Worm (Caenorhabditis elegans): ENCODE results near the gene Y57G11C.30.
A peak's percentile ranks its signal among the peaks of the same experiment; 100 is the strongest.

Y57G11C.30 gene

ce11 chrIV:14949048-14949447 is 10.4 kb downstream of the Y57G11C.30 start:
- TF ChIP-seq ceh-100 (GFP tag; IDR thresholded peaks at IDR 0.05): no peak
- peak; percentile 83 for TF ChIP-seq attf-6 (GFP tag; IDR thresholded peaks at IDR 0.05)
- TF ChIP-seq snpc-4 (GFP tag; optimal IDR thresholded peaks at IDR 0.05): no peak
- peak in 1 of 4 experiments; percentile 44 for TF ChIP-seq snpc-4 (tag; optimal IDR thresholded peaks at IDR 0.05)

DNA sequence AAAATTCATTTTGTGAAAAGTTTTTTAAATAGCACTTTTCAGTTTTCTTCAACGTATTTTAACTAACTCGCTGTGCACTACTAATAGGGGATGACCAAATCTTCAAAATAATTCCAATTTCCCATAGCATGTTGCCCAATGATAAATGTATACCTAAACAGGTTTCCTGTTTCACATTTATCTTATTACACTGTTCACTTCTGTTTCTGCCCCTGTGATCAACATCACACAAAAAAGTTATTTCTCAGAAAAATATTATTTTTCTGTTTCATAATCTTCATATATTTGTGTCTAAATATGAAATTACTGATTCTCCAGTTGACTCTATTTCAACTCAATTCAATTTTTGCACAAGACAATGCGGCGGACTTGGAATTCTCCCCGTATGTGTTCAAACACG is 11.8 kb downstream of the Y57G11C.30 start, which contains the start of gene Y41E3.22:
TSS of gene Y41E3.22 (plus strand) at position 243 of the 400 bp plus-strand sequence.
- no peak for TF ChIP-seq rec-8 (tag; optimal IDR thresholded peaks at IDR 0.05)
- no peak for TF ChIP-seq nhr-27 (tag; optimal IDR thresholded peaks at IDR 0.05)
- no peak for TF ChIP-seq Y95B8A.8 (GFP tag; IDR thresholded peaks at IDR 0.05)

- TF ChIP-seq madf-3 (GFP tag; IDR thresholded peaks at IDR 0.05) (no peak), unc-62 (GFP tag; optimal IDR thresholded peaks at IDR 0.05) (no peak), aptf-3 (GFP tag; IDR thresholded peaks at IDR 0.05) (0 out of 2 replicates have a peak, but pooled peaks have one; percentile 57), F49E8.2 (tag; optimal IDR thresholded peaks at IDR 0.05; ENCODE audit: insufficient read depth) (peak; percentile 52), ztf-22 (GFP tag; optimal IDR thresholded peaks at IDR 0.05) (no peak), snpc-1.3 (tag; optimal IDR thresholded peaks at IDR 0.05; ENCODE audit: insufficient read depth) (no peak), F33H1.4 (GFP tag; IDR thresholded peaks at IDR 0.05) (peak; percentile 39), rec-8 (tag; optimal IDR thresholded peaks at IDR 0.05) (peak in 1 of 2 experiments; percentile 0), somi-1 (GFP tag; optimal IDR thresholded peaks at IDR 0.05) (no peak), ceh-27 (GFP tag; optimal IDR thresholded peaks at IDR 0.05) (no peak), ceh-79 (tag; optimal IDR thresholded peaks at IDR 0.05) (no peak), athp-1 (tag; optimal IDR thresholded peaks at IDR 0.05) (peak; percentile 60), hmg-1.2 (GFP tag; IDR thresholded peaks at IDR 0.05) (0 out of 2 replicates have a peak, but pooled peaks have one; percentile 5), snpc-3.4 (tag; optimal IDR thresholded peaks at IDR 0.05) (peak; percentile 22), ceh-100 (GFP tag; IDR thresholded peaks at IDR 0.05) (no peak), hsf-1 (GFP tag; IDR thresholded peaks at IDR 0.05) (peak; percentile 42; the same call in 1 of the 2 replicates), mes-4 (tag; optimal IDR thresholded peaks at IDR 0.05) (no peak), ceh-58 (GFP tag; IDR thresholded peaks at IDR 0.05) (no peak), B0035.1 (tag; optimal IDR thresholded peaks at IDR 0.05) (no peak), snpc-4 (GFP tag; optimal IDR thresholded peaks at IDR 0.05) (peak; percentile 68), snpc-4 (tag; optimal IDR thresholded peaks at IDR 0.05) (peak in 1 of 4 experiments; percentile 93), ama-1 (optimal IDR thresholded peaks at IDR 0.05) (no peak), ama-1 (GFP tag; optimal IDR thresholded peaks at IDR 0.05) (peak in 1 of 2 experiments; percentile 73), tbp1 (GFP tag; optimal IDR thresholded peaks at IDR 0.05) (peak; percentile 45), C17E4.6 (GFP tag; IDR thresholded peaks at IDR 0.05) (no peak), madf-6 (GFP tag; IDR thresholded peaks at IDR 0.05) (peak; percentile 30; the same call in 1 of the 2 replicates), nhr-27 (tag; optimal IDR thresholded peaks at IDR 0.05) (no peak), hlh-26 (GFP tag; conservative IDR thresholded peaks at IDR 0.05) (no peak), F22D6.2 (tag; optimal IDR thresholded peaks at IDR 0.05) (no peak), mxl-1 (tag; optimal IDR thresholded peaks at IDR 0.05) (no peak), attf-6 (GFP tag; IDR thresholded peaks at IDR 0.05) (peak; percentile 91), him-1 (tag; optimal IDR thresholded peaks at IDR 0.05) (peak; percentile 41), aptf-2 (GFP tag; conservative IDR thresholded peaks at IDR 0.05) (no peak), unc-130 (GFP tag; optimal IDR thresholded peaks at IDR 0.05) (no peak), xnd-1 (tag; optimal IDR thresholded peaks at IDR 0.05) (no peak), zfh-2 (GFP tag; conservative IDR thresholded peaks at IDR 0.05) (no peak), hrde-1 (tag; optimal IDR thresholded peaks at IDR 0.05; ENCODE audit: borderline replicate concordance) (peak; percentile 60)
Measured at ce11 chrIV:14953802-14954201, 15.1 kb downstream of the Y57G11C.30 start.

Measured in whole organism, young adult.